Worm (Caenorhabditis elegans) whole organism, late embryonic: Measurements from ENCODE around the gene sdz-31.

Experiments used
- ama-1 ChIP-seq: fragments of 150-350 bp; optimal IDR thresholded peaks from 2 replicates; lab custom pipeline; 2014
- che-1 ChIP-seq: sonication (generic microtip); optimal IDR thresholded peaks from 2 replicates; lab custom pipeline; 2016; ENCODE audit warnings: mild to moderate bottlenecking, missing genetic modification characterization, missing compliant biosample characterization
- fkh-6 ChIP-seq: sonication (generic microtip); optimal IDR thresholded peaks from 2 replicates; lab custom pipeline; 2016; ENCODE audit warnings: missing genetic modification characterization, missing compliant biosample characterization
- hlh-6 ChIP-seq: sonication (generic microtip); optimal IDR thresholded peaks from 2 replicates; lab custom pipeline; 2016; ENCODE audit warnings: missing genotype, missing genetic modification characterization, missing compliant biosample characterization
- nfya-1 ChIP-seq: sonication (generic microtip); optimal IDR thresholded peaks from 2 replicates; lab custom pipeline; 2017; ENCODE audit warnings: missing genetic modification characterization, mild to moderate bottlenecking, missing compliant biosample characterization, antibody characterized with exemption, moderate library complexity
- pha-4 ChIP-seq: fragments of 150-350 bp; optimal IDR thresholded peaks from 2 replicates; lab custom pipeline; 2018; ENCODE audit warnings: missing biosample characterization, missing genetic modification reagents, missing genetic modification characterization

ce11 chrV:9899278-9899677 lies 19.3 kb downstream of the sdz-31 start, which contains the start of gene egl-47:
- TF ChIP-seq che-1 (tag; lab: Kevin White, UChicago) (no peak), fkh-6 (tag; lab: Kevin White, UChicago) (no peak), hlh-6 (no peak), nfya-1 (tag; lab: Kevin White, UChicago) (no peak), pha-4 (tag; lab: Kevin White, UChicago) (no peak), ama-1 (no peak)
